Worm (Caenorhabditis elegans): ENCODE results near the gene W03G11.4.

- TF ChIP-seq unc-62 (GFP tag; optimal IDR thresholded peaks at IDR 0.05) (no peak), atf-7 (tag; optimal IDR thresholded peaks at IDR 0.05) (no peak), unc-130 (GFP tag; optimal IDR thresholded peaks at IDR 0.05) (no peak), ets-4 (GFP tag; optimal IDR thresholded peaks at IDR 0.05) (no peak), lin-54 (GFP tag; optimal IDR thresholded peaks at IDR 0.05) (no peak), F55B11.4 (tag; optimal IDR thresholded peaks at IDR 0.05; ENCODE audit: borderline replicate concordance, insufficient read depth) (no peak), ama-1 (optimal IDR thresholded peaks at IDR 0.05) (no peak), ama-1 (GFP tag; optimal IDR thresholded peaks at IDR 0.05) (no peak), attf-3 (GFP tag; conservative IDR thresholded peaks at IDR 0.05) (no peak)
Measured at ce11 chrX:12038728-12039127, 54.2 kb downstream of the W03G11.4 start.
